Worm (Caenorhabditis elegans) whole organism, L1 larva: ENCODE measurements around the gene B0546.3.

Source experiments
- alr-1 ChIP-seq: fragments of 200-800 bp; sonication (Bioruptor generic); optimal IDR thresholded peaks from 2 replicates; lab custom pipeline; 2018; ENCODE audit warnings: borderline replicate concordance, mild to moderate bottlenecking, missing genetic modification characterization, missing compliant biosample characterization
- hpl-2 ChIP-seq: fragments of 150-350 bp; optimal IDR thresholded peaks from 2 replicates; lab custom pipeline; 2014; ENCODE audit warnings: missing biosample characterization, missing genetic modification reagents, missing genetic modification characterization
- jun-1 ChIP-seq: fragments of 150-350 bp; optimal IDR thresholded peaks from 2 replicates; lab custom pipeline; 2014; ENCODE audit warnings: missing biosample characterization, missing genetic modification reagents, missing genetic modification characterization
- mep-1 ChIP-seq: fragments of 150-350 bp; optimal IDR thresholded peaks from 2 replicates; lab custom pipeline; 2014; ENCODE audit warnings: missing biosample characterization, missing genetic modification characterization
- nhr-237 ChIP-seq: fragments of 150-350 bp; optimal IDR thresholded peaks from 2 replicates; lab custom pipeline; 2014; ENCODE audit warnings: missing biosample characterization, missing genetic modification characterization
- nhr-28 ChIP-seq: fragments of 150-350 bp; optimal IDR thresholded peaks from 2 replicates; lab custom pipeline; 2014; ENCODE audit warnings: missing biosample characterization, missing genetic modification characterization
- nhr-47 ChIP-seq: sonication (generic microtip); optimal IDR thresholded peaks from 2 replicates; lab custom pipeline; 2016; ENCODE audit warnings: mild to moderate bottlenecking, missing genetic modification characterization, moderate library complexity, missing compliant biosample characterization
- nhr-90 ChIP-seq: sonication (generic microtip); optimal IDR thresholded peaks from 2 replicates; lab custom pipeline; 2016; ENCODE audit warnings: mild to moderate bottlenecking, missing genetic modification characterization, missing compliant biosample characterization; ENCODE audit not compliant: poor library complexity
- unc-130 ChIP-seq: fragments of 150-350 bp; optimal IDR thresholded peaks from 2 replicates; lab custom pipeline; 2017; ENCODE audit warnings: missing biosample characterization, missing genetic modification characterization, inconsistent platforms
- xbp-1 ChIP-seq: sonication (generic microtip); optimal IDR thresholded peaks from 2 replicates; lab custom pipeline; 2016; ENCODE audit warnings: missing genetic modification characterization, missing compliant biosample characterization

- TF ChIP-seq xbp-1 (tag; lab: Kevin White, UChicago): peak; percentile 25
- TF ChIP-seq nhr-28: no peak
- TF ChIP-seq alr-1 (tag; lab: Kevin White, UChicago): no peak
- TF ChIP-seq jun-1 (tag; lab: Kevin White, UChicago): no peak
- no peak for TF ChIP-seq nhr-237 (tag; lab: Kevin White, UChicago)
- TF ChIP-seq nhr-90 (tag; lab: Kevin White, UChicago): no peak
- TF ChIP-seq nhr-47: peak; percentile 9
- no peak for TF ChIP-seq mep-1 (tag; lab: Kevin White, UChicago)
- no peak for TF ChIP-seq unc-130 (tag; lab: Kevin White, UChicago)
- TF ChIP-seq hpl-2 (GFP tag; lab: Kevin White, UChicago): no peak
Observed at ce11 chrIV:3368638-3369247, 13.9 kb downstream of the B0546.3 start, which contains the start of gene vha-19.
